Fruit fly (Drosophila melanogaster) S2 (cell line): Measurements from ENCODE around the gene CG8219.
"Not testable (repeated sequence)": the region's sequence is repeated elsewhere in the genome, so short reads cannot be mapped to it uniquely, and the experiment has no call there.

Experiments used
- CG8478 ChIP-seq: fragments of >200 bp; optimal IDR thresholded peaks from 2 replicates; lab custom pipeline; 2018
- CTCF ChIP-seq, 2 experiments: fragments of >200 bp; optimal IDR thresholded peaks; 2 replicates each; lab custom pipeline; 2018

CG8219 gene

DNA sequence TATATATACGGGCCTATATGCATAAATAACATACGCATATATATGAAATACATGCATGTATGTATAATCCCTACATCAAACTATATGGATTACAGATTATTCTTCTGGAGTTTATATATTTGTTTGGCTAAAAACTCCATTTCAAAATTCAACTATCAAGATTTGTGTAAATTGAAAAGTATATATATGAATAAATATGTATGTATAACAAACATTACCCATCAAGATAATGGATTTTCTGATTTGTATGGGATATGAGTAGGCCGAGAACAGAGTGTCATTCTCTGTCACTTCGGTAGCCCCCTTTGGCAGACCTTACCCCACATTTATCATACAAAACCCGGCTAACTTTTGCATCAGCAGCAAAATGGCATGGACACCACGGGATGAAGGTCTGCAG lies at the start of gene CG8219:
Gene CG8219, plus strand, starts transcription at position 301 of the 400 bp plus-strand sequence.
- TF ChIP-seq CG8478 (lab: Kevin White, UChicago) (no peak), CTCF (optimal IDR thresholded peaks at IDR 0.05; lab: Kevin White, UChicago) (no peak)

DNA sequence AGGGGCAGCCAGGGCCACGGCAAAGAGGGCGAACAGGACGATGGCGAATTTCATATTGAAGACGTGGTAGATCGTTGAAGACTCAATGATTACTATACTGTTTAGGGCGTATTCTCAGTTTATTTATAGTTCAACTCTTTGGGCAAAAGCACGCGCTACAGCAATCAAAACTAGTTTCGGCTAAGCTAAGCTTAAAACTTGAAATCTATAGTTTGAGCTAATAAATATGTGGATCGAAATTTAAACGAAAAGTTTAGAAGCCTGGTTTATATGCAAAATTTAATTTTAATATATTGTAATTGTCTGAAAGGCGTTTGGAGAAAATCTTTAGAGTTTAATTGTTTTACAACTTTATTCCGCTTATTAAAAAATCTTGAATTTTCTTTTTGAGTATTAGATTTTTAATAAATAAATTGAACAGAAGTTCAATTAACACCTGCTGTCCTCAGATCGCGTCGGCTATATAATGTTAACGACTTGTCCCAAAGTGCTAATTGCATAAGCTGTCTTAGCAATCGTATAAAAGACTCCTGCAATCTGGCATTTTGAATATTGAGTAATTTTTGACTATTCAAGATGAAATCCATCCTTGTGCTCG lies 49.4 kb upstream of the CG8219 start, which contains the start of the genes Cpr65Ax2 and Lcp65Aa:
Gene Cpr65Ax2, minus strand, starts transcription at position 101 of the 598 bp plus-strand sequence.
Gene Lcp65Aa, plus strand, starts transcription at position 548 of the 598 bp plus-strand sequence.
- TF ChIP-seq CG8478 (lab: Kevin White, UChicago); CTCF (optimal IDR thresholded peaks at IDR 0.05; lab: Kevin White, UChicago): not testable (repeated sequence)

DNA sequence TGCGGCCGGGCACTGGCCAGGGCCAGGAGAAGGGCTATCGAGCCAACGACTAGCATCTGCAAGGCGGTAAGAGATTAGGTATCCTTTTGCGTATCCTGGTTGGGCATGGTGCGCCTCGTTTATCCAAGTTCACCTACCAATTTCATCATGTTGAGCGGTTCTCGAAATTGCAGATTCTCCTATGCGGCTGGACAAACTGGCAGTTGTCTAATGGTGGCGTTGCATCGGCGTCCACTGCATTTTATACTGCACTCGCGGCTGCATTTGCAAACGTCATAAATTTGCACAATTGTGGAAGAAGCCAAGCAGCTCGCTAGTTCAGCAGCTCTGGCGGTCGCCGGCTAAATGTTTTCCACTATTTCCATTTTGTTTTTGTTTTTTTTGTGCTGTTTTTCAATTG lies 47.7 kb upstream of the CG8219 start, which contains the start of gene Acp65Aa:
Gene Acp65Aa, minus strand, starts transcription at position 215 of the 400 bp plus-strand sequence.
- no peak for TF ChIP-seq CTCF (optimal IDR thresholded peaks at IDR 0.05; lab: Kevin White, UChicago)
- no peak for TF ChIP-seq CG8478 (lab: Kevin White, UChicago)

DNA sequence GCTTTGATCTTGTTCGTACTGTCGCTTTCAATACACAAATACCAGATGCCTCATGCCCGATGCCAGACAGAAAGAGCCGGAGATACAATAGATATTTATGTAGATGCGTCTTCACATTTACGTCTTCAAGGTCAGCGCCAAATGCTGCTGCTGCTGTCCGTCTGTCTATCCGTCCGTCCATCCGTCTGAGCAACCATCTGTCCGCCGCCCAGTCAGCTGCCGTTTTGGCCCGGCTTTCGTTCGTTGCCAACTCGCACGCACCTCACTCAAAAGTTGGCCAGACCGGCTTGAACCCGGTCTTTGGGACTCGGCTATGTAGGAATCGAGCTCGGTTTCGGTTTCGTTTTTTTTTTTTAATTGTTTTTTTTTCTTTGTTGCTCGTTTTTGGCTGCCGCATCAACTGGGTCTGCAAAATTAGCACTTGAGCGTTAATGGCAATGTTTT lies 45.3 kb upstream of the CG8219 start:
- TF ChIP-seq CG8478 (lab: Kevin White, UChicago) = no peak
- TF ChIP-seq CTCF (optimal IDR thresholded peaks at IDR 0.05; lab: Kevin White, UChicago) = no peak

DNA sequence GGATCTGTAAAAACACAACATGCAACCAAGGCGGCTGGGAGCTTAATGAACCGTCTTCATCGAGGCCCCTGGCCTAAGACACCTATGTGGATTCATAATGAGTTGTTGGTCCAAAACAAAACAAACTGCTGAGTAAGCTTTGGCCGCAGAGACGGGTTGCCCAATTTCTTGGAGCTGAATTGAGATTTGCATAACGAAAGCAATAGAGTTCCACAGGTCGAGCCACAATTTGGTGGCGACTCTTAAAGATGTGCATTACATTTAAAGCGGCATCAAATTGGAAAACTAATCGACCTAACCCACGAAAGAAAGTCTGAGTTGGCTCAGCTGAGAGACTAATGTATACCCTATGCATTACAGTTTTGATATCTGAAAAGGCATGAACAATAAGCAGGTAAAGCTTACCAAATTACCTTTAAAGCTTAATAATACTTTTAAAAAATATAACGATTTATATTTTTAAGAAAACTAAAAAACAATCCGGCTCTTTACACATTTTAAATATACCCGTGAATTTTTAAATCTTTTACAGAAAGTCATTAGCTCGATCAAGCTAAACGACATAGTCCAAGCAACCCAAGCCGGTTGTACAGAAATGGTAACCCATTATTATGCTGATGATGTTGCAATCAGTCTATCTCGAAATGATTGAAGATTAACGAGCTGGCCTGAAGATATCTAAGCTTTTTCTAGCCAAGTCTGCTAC lies 42.8 kb upstream of the CG8219 start, which contains the start of gene CG13297:
Gene CG13297, minus strand, starts transcription at position 51 of the 706 bp plus-strand sequence.
- TF ChIP-seq CTCF (optimal IDR thresholded peaks at IDR 0.05; lab: Kevin White, UChicago) (no peak), CG8478 (lab: Kevin White, UChicago) (no peak)

DNA sequence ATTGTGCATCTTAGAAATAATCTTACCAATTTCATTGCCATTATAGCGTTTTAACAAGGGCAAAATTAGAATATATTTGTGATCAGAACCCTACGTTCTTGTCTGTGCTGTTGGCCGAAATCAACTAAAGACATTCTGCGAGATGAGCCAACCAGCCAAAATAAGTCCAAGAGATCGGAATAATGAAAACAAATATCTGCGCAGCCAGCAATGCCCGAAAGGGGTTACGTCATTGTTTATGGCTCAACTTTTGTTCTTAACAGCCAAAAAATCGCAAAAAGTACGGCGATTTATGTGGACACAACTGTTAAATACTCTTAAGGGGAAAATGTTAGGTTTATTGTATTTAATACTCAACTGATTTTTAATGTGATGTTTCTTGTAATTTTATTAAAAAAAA lies 41.7 kb upstream of the CG8219 start, which contains the start of gene Cpr65Ay:
Gene Cpr65Ay, minus strand, starts transcription at position 101 of the 400 bp plus-strand sequence.
- no peak for TF ChIP-seq CG8478 (lab: Kevin White, UChicago)
- no peak for TF ChIP-seq CTCF (optimal IDR thresholded peaks at IDR 0.05; lab: Kevin White, UChicago)

DNA sequence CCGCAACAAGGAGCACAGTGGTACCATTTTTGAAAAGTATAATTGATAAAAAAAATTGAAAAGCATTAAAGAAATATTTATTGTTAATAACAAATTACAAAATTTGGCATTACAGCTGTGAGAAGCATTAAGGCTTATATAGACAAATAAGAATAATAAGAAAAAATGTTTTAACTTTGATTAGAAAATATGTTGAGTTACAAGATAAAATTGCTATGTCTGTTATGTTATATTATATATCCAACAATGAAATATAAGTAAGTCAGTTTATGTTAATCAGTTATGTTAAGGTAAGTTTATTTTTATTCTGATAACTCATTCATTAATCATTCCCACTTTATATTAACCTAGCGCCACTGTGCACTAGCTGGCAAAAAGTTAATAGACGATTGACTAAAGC lies 40.4 kb upstream of the CG8219 start:
- TF ChIP-seq CTCF (optimal IDR thresholded peaks at IDR 0.05; lab: Kevin White, UChicago) (no peak), CG8478 (lab: Kevin White, UChicago) (no peak)

DNA sequence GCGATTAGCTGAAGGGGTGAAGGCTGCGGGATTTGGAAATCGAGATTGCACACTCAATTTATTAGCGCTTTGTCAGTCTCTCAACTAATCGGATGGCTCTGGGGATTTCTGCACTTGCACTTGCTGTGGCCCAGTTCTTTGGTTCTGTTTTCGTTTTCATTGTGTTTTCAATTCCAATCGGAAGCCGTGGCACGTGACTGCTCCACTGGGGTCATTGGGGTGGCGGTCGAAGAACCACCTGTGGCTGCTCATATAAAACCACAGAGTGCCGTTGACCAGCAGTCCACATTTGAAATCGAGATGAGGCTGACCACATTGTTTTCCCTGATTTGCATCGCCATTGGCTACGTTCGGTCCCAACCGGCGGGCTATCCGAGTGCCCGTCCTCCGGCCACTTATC lies 39.8 kb upstream of the CG8219 start, which contains the start of gene Cpr65Az:
Gene Cpr65Az, plus strand, starts transcription at position 301 of the 400 bp plus-strand sequence.
- no peak for TF ChIP-seq CG8478 (lab: Kevin White, UChicago)
- TF ChIP-seq CTCF (optimal IDR thresholded peaks at IDR 0.05; lab: Kevin White, UChicago) = no peak

DNA sequence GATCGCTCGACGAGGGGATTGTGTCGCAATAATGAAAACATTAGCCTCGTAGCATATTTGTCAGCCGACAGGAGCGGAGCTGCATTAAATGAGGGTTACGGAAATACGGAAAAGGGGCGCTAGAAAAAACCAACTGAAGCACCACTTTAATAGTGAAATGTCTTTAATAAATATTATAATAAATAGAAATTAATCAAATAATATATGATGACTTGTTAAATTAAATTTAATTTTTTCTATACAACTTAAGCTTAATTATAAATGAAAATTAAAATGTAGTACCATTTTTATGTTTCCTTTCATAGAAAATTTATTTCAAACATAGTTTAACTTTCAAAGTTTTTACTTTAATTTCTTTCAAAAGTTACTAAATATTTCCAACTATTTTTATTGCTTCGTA lies 38.3 kb upstream of the CG8219 start:
- no peak for TF ChIP-seq CTCF (optimal IDR thresholded peaks at IDR 0.05; lab: Kevin White, UChicago)
- no peak for TF ChIP-seq CG8478 (lab: Kevin White, UChicago)

DNA sequence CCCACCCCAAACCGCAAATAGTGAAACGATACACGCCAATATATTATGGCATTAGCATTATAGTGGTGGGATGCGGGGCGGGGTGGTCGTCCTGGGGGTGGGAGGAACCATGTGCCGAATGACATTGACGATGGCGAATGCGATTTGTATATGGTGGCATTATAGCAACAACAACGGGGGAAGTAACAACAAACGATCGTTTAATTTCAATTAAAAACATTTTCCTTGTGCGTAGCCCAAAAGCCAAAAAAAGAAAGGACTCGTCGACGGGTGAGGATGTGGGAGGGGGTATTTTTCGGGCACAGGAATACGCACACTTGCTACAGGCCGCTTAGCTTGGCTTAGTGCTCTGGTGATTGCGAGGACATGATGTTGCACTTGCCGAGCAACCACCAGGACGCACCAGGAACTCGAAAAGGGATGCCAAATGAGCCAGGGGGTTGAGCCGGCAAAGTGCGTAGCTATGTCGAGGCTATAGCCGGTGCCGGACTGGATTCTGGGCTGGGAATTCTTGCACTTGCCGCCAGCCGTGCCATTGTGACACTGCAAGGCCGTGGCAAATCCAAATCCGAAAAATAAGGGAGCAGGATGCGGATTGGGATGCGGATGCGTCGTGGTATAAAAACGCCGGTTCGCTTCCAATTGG lies 37.7 kb upstream of the CG8219 start, which contains the start of gene Prdm13:
Gene Prdm13, plus strand, starts transcription at position 645 of the 646 bp plus-strand sequence.
- TF ChIP-seq CTCF (optimal IDR thresholded peaks at IDR 0.05; lab: Kevin White, UChicago) = no peak
- no peak for TF ChIP-seq CG8478 (lab: Kevin White, UChicago)

DNA sequence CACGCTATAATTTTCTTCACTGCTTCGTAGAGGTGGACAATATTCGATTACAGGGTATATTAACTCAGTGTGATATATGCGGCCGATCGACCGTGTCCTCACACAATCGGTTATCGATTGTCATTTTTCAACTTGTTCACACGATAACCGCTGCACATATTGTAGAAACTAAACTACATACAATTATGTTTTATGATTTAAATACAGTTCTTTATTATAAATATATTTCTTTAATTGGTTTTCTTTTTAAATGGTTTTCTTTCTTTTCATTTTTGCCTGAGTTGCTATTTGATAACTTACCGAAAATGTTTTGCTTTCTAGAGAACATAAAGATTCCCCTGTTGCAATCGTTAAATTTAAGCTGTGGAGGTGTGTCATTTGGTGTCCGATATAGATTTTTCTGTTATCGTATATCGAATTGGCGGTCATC lies 26.4 kb upstream of the CG8219 start, which contains the start of the genes fmt and CG7376:
Gene fmt, minus strand, starts transcription at position 55 of the 430 bp plus-strand sequence.
Gene CG7376, plus strand, starts transcription at position 423 of the 430 bp plus-strand sequence.
- no peak for TF ChIP-seq CTCF (optimal IDR thresholded peaks at IDR 0.05; lab: Kevin White, UChicago)
- TF ChIP-seq CG8478 (lab: Kevin White, UChicago) = no peak

DNA sequence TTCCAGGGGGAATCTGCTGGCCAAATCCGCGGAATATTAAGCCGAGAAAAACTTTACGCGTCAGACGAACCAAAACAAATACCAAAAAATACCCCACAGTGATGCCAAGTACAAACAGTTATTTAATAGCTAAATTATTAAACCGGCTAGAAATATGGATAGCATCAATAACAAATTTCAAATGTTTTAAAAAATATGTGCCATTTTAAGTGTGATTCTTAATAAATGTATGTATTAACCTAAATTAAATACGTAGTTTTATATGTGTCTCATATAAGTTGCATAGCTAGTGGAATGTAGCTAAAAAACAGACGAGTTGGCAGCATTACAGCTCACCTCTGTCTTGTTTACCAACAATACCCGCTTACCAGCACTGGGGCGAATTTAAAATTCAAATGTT lies 18.5 kb upstream of the CG8219 start, which contains the start of gene CG10274:
Gene CG10274, minus strand, starts transcription at position 54 of the 400 bp plus-strand sequence.
- TF ChIP-seq CTCF (optimal IDR thresholded peaks at IDR 0.05; lab: Kevin White, UChicago) = no peak
- no peak for TF ChIP-seq CG8478 (lab: Kevin White, UChicago)

DNA sequence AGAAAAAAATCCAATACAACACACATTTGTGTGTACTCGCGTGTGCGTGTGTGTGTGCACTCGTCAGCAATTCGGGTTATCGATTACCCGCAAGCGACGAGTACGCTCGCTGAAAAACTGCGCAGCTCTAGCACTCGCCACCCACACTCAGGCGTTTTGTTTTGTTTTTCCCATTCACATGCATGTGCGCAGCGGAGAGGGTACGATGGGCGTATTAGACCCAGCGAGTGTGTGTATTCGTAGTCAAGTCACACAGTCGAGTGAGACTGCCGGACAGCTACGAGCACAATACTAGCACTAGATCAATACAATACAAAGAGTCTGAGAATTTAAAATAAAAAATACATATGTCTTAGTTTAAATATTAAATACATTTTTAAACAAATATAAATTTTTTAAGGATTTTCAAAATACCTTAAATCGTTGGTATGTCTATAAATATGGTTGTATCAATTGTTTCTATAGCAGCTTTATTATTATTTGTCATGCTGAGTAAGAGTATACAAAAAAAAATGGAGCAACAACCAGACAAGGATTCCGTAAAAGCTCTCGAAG lies 15.3 kb upstream of the CG8219 start, which contains the start of the genes D19B and CG43293:
Gene D19B, minus strand, starts transcription at position 37 of the 555 bp plus-strand sequence.
Gene CG43293, plus strand, starts transcription at position 306 of the 555 bp plus-strand sequence.
- TF ChIP-seq CG8478 (lab: Kevin White, UChicago) = no peak
- peak; percentile 30 to 53 for TF ChIP-seq CTCF (optimal IDR thresholded peaks at IDR 0.05; lab: Kevin White, UChicago)
